Fruit fly (Drosophila melanogaster): ENCODE measurements around the gene CG2694.
A peak's percentile ranks its signal among the peaks of the same experiment; 100 is the strongest.

CG2694 gene

DNA sequence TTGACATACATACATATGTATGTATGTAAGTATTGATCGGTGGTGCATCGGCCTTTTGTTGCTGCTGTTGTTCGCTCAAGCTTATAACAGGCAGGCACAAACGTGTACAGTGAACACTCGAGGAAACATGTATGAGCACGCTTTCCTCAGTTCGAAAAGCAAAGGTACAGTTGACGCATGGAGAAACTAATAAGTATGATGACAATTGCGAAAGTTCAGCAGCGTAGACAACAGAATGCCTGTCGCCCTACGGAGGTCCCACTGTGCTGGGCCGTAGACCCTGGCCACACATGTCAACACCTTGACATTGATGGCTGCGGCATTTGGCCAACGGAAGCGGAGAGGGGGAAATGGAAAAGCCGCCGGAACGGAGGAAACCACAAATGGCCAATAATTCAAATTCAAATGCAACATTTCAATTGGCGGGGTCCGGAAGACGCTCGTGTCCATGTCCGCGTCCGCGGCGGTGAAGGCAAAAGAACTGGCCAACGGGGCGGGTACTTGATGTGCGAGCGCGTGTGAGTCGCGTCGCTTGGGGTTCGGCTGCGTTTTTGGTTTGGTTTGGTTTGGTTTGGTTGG lies 5.6 kb upstream of the CG2694 start, which contains the start of gene CG2681 (continued):
- TF ChIP-seq zen2 (GFP tag; IDR thresholded peaks at IDR 0.05; ENCODE audit: partially characterized antibody) = no peak
- no peak for TF ChIP-seq Sry-δ (GFP tag; optimal IDR thresholded peaks at IDR 0.05)
- no peak for TF ChIP-seq usp (GFP tag; optimal IDR thresholded peaks at IDR 0.05)
- TF ChIP-seq klu (GFP tag; IDR thresholded peaks at IDR 0.05) = no peak
- no peak for TF ChIP-seq Oli (tag; optimal IDR thresholded peaks at IDR 0.05)
- no peak for TF ChIP-seq CG15011 (GFP tag; optimal IDR thresholded peaks at IDR 0.05)
- no peak for TF ChIP-seq prd (optimal IDR thresholded peaks at IDR 0.05)
- TF ChIP-seq prd (GFP tag; IDR thresholded peaks at IDR 0.05) = peak; percentile 73
- no peak for TF ChIP-seq ERR (GFP tag; optimal IDR thresholded peaks at IDR 0.05)
- TF ChIP-seq Doc3 (GFP tag; IDR thresholded peaks at IDR 0.05; ENCODE audit: partially characterized antibody) = no peak
- TF ChIP-seq nerfin-2 (GFP tag; IDR thresholded peaks at IDR 0.05; ENCODE audit: partially characterized antibody) = no peak
- no peak for TF ChIP-seq CG1792 (GFP tag; optimal IDR thresholded peaks at IDR 0.05)
- TF ChIP-seq run (tag; optimal IDR thresholded peaks at IDR 0.05) = no peak
- TF ChIP-seq dmrt99B (tag; optimal IDR thresholded peaks at IDR 0.05) = no peak
- no peak for TF ChIP-seq Sox102F (GFP tag; optimal IDR thresholded peaks at IDR 0.05)
- TF ChIP-seq Ada2b (GFP tag; IDR thresholded peaks at IDR 0.05) = peak; percentile 63
- peak; percentile 46 for TF ChIP-seq HLH54F (GFP tag; optimal IDR thresholded peaks at IDR 0.05)
- no peak for TF ChIP-seq trh (GFP tag; optimal IDR thresholded peaks at IDR 0.05)
- TF ChIP-seq lov (optimal IDR thresholded peaks at IDR 0.05) = no peak
- no peak for TF ChIP-seq lov (GFP tag; IDR thresholded peaks at IDR 0.05)
- TF ChIP-seq ken (GFP tag; IDR thresholded peaks at IDR 0.05) = peak; percentile 66; the same call in 2 of the 3 replicates
- TF ChIP-seq CG17361 (GFP tag; IDR thresholded peaks at IDR 0.05) = 0 out of 3 replicates have a peak, but pooled peaks have one; percentile 28
- no peak for TF ChIP-seq hkb (optimal IDR thresholded peaks at IDR 0.05)
- TF ChIP-seq hkb (GFP tag; IDR thresholded peaks at IDR 0.05) = peak; percentile 50
- no peak; the same call in 2 of the 3 replicates for TF ChIP-seq Mrtf (GFP tag; IDR thresholded peaks at IDR 0.05)
- no peak for TF ChIP-seq schlank (tag; optimal IDR thresholded peaks at IDR 0.05)
- no peak for TF ChIP-seq lab (GFP tag; optimal IDR thresholded peaks at IDR 0.05)
- no peak for TF ChIP-seq CG12942 (GFP tag; optimal IDR thresholded peaks at IDR 0.05)
- no peak for TF ChIP-seq eyg (GFP tag; optimal IDR thresholded peaks at IDR 0.05)
- TF ChIP-seq CG7372 (GFP tag; IDR thresholded peaks at IDR 0.05) = peak; percentile 29; the same call in 1 of the 2 replicates
- TF ChIP-seq pb (GFP tag; optimal IDR thresholded peaks at IDR 0.05) = no peak
- TF ChIP-seq CG11696 (GFP tag; IDR thresholded peaks at IDR 0.05) = 0 out of 2 replicates have a peak, but pooled peaks have one; percentile 16
- TF ChIP-seq ase (GFP tag; IDR thresholded peaks at IDR 0.05) = peak; percentile 39; the same call in 2 of the 3 replicates
- TF ChIP-seq Ets65A (GFP tag) = peak; percentile 94
- TF ChIP-seq Rfx (GFP tag; IDR thresholded peaks at IDR 0.05) = peak; percentile 72
- peak; percentile 57 for TF ChIP-seq CG7839 (tag; optimal IDR thresholded peaks at IDR 0.05)
- 0 out of 2 replicates have a peak, but pooled peaks have one; percentile 28 for TF ChIP-seq CG4404 (GFP tag; IDR thresholded peaks at IDR 0.05)
- TF ChIP-seq CG2202 (tag; optimal IDR thresholded peaks at IDR 0.05) = no peak
- TF ChIP-seq salm (tag; optimal IDR thresholded peaks at IDR 0.05) = no peak
- no peak for TF ChIP-seq Hmx (GFP tag; optimal IDR thresholded peaks at IDR 0.05)
- peak; percentile 31 for TF ChIP-seq Dip3 (GFP tag; optimal IDR thresholded peaks at IDR 0.05)
- no peak for TF ChIP-seq nom (GFP tag; optimal IDR thresholded peaks at IDR 0.05)
- TF ChIP-seq CoRest (tag; optimal IDR thresholded peaks at IDR 0.05) = peak; percentile 6
- no peak for TF ChIP-seq Six4 (GFP tag; optimal IDR thresholded peaks at IDR 0.05)
- TF ChIP-seq CG8089 (GFP tag; optimal IDR thresholded peaks at IDR 0.05) = no peak
- TF ChIP-seq CG11723 (GFP tag; optimal IDR thresholded peaks at IDR 0.05) = no peak
- TF ChIP-seq Trl (optimal IDR thresholded peaks at IDR 0.05) = no peak
- peak; percentile 8 for TF ChIP-seq Trl (GFP tag; optimal IDR thresholded peaks at IDR 0.05)
- TF ChIP-seq CG33557 (GFP tag; optimal IDR thresholded peaks at IDR 0.05) = no peak
- no peak for TF ChIP-seq CG17802 (tag; optimal IDR thresholded peaks at IDR 0.05)
- no peak for TF ChIP-seq br (optimal IDR thresholded peaks at IDR 0.05)
- TF ChIP-seq Aef1 (GFP tag; IDR thresholded peaks at IDR 0.05) = peak; percentile 43; the same call in 1 of the 3 replicates
- TF ChIP-seq CG11085 (GFP tag; IDR thresholded peaks at IDR 0.05) = no peak
